Worm (Caenorhabditis elegans) whole organism, L4 larva: Measurements from ENCODE around the gene mpst-1.

Experiments
- F10B5.3 ChIP-seq: sonication (generic microtip); optimal IDR thresholded peaks from 2 replicates; lab custom pipeline; 2016; ENCODE audit warnings: mild to moderate bottlenecking, missing genetic modification characterization, missing compliant biosample characterization
- F37D6.2 ChIP-seq: sonication (generic microtip); optimal IDR thresholded peaks from 2 replicates; lab custom pipeline; 2016; ENCODE audit warnings: mild to moderate bottlenecking, missing genetic modification characterization, missing compliant biosample characterization
- T26A8.4 ChIP-seq: fragments of 200-800 bp; sonication (Bioruptor generic); IDR thresholded peaks from 2 replicates; pipeline ENCODE4 v1.3.6; 2022; ENCODE audit warnings: missing genetic modification characterization, missing compliant biosample characterization
- Y105C5A.15 ChIP-seq: fragments of 200-800 bp; sonication (Bioruptor generic); IDR thresholded peaks from 2 replicates; pipeline ENCODE4 v1.3.6; 2022; ENCODE audit warnings: missing genetic modification characterization, missing compliant biosample characterization
- Y5F2A.4 ChIP-seq: fragments of 200-800 bp; sonication (Bioruptor generic); optimal IDR thresholded peaks from 2 replicates; lab custom pipeline; 2018; ENCODE audit warnings: mild to moderate bottlenecking, missing genetic modification characterization, missing compliant biosample characterization
- Y75B8A.6 ChIP-seq: fragments of 200-800 bp; sonication (Bioruptor generic); IDR thresholded peaks from 2 replicates; pipeline ENCODE4 v1.3.6; 2022; ENCODE audit warnings: missing genetic modification reagents, missing genetic modification characterization, missing compliant biosample characterization
- ZK546.5 ChIP-seq, 2 experiments: sonication (generic microtip); optimal IDR thresholded peaks; 2 replicates each; lab custom pipeline; 2017; ENCODE audit warnings: missing biosample characterization in 2 of 2, missing genetic modification characterization in 2 of 2
- aha-1 ChIP-seq: fragments of 150-350 bp; peaks from one replicate; lab custom pipeline; 2014; ENCODE audit warnings: missing biosample characterization, missing genetic modification characterization
- arid-1 ChIP-seq: fragments of 200-800 bp; sonication (Bioruptor generic); conservative IDR thresholded peaks from 2 replicates; pipeline ENCODE4 v1.3.6; 2022; ENCODE audit warnings: missing genetic modification reagents, missing genetic modification characterization, missing compliant biosample characterization
- ceh-20 ChIP-seq: fragments of 200-800 bp; sonication (Bioruptor generic); IDR thresholded peaks from 2 replicates; pipeline ENCODE4 v1.3.6; 2022; ENCODE audit warnings: missing genetic modification reagents, missing genetic modification characterization, missing compliant biosample characterization
- ceh-28 ChIP-seq: fragments of 150-350 bp; optimal IDR thresholded peaks from 2 replicates; lab custom pipeline; 2014; ENCODE audit warnings: missing biosample characterization, missing genetic modification reagents, missing genetic modification characterization
- ceh-32 ChIP-seq: sonication (generic microtip); optimal IDR thresholded peaks from 2 replicates; lab custom pipeline; 2016; ENCODE audit warnings: mild to moderate bottlenecking, missing genetic modification characterization, missing compliant biosample characterization; ENCODE audit not compliant: poor library complexity
- ceh-82 ChIP-seq: sonication (generic microtip); optimal IDR thresholded peaks from 2 replicates; lab custom pipeline; 2017; ENCODE audit warnings: missing biosample characterization, missing genetic modification characterization
- ces-1 ChIP-seq: fragments of 150-350 bp; sonication (generic microtip); optimal IDR thresholded peaks from 4 replicates; lab custom pipeline; 2014; ENCODE audit warnings: missing biosample characterization, missing genetic modification reagents, missing genetic modification characterization
- ctbp-1 ChIP-seq: fragments of 200-800 bp; sonication (Bioruptor generic); IDR thresholded peaks from 2 replicates; pipeline ENCODE4 v1.3.6; 2022; ENCODE audit warnings: missing genetic modification reagents, missing genetic modification characterization, missing compliant biosample characterization
- daf-12 ChIP-seq: fragments of 150-350 bp; optimal IDR thresholded peaks from 2 replicates; lab custom pipeline; 2014; ENCODE audit warnings: missing biosample characterization, missing genetic modification reagents, missing genetic modification characterization
- dmd-6 ChIP-seq: fragments of 200-800 bp; sonication (Bioruptor generic); IDR thresholded peaks from 2 replicates; pipeline ENCODE4 v1.3.6; 2022; ENCODE audit warnings: missing genetic modification reagents, missing genetic modification characterization, missing compliant biosample characterization
- dpl-1 ChIP-seq: fragments of 150-350 bp; optimal IDR thresholded peaks from 2 replicates; lab custom pipeline; 2014; ENCODE audit warnings: missing biosample characterization, missing genetic modification reagents, missing genetic modification characterization
- duxl-1 ChIP-seq: sonication (generic microtip); optimal IDR thresholded peaks from 2 replicates; lab custom pipeline; 2016; ENCODE audit warnings: mild to moderate bottlenecking, missing genetic modification characterization, moderate library complexity, missing compliant biosample characterization; ENCODE audit not compliant: poor library complexity
- egl-43 ChIP-seq: fragments of 200-800 bp; sonication (Bioruptor generic); IDR thresholded peaks from 2 replicates; pipeline ENCODE4 v1.3.6; 2022; ENCODE audit warnings: missing genetic modification reagents, missing genetic modification characterization, missing compliant biosample characterization
- fkh-10 ChIP-seq: fragments of 150-350 bp; optimal IDR thresholded peaks from 2 replicates; lab custom pipeline; 2014; ENCODE audit warnings: missing biosample characterization, missing genetic modification reagents, missing genetic modification characterization
- gei-8 ChIP-seq: fragments of 200-800 bp; sonication (Bioruptor generic); optimal IDR thresholded peaks from 2 replicates; lab custom pipeline; 2018; ENCODE audit warnings: mild to moderate bottlenecking, missing genetic modification characterization, missing compliant biosample characterization
- hlh-11 ChIP-seq: fragments of 200-800 bp; sonication (Bioruptor generic); optimal IDR thresholded peaks from 2 replicates; lab custom pipeline; 2018; ENCODE audit warnings: mild to moderate bottlenecking, missing genetic modification characterization, missing compliant biosample characterization
- hmg-1.1 ChIP-seq: fragments of 200-800 bp; sonication (Bioruptor generic); IDR thresholded peaks from 2 replicates; pipeline ENCODE4 v1.3.6; 2022; ENCODE audit warnings: missing genetic modification reagents, missing genetic modification characterization, missing compliant biosample characterization
- lin-13 ChIP-seq: fragments of 150-350 bp; optimal IDR thresholded peaks from 2 replicates; lab custom pipeline; 2014; ENCODE audit warnings: missing biosample characterization, missing genetic modification reagents, missing genetic modification characterization
- lin-15B ChIP-seq: fragments of 150-350 bp; sonication (generic microtip); optimal IDR thresholded peaks from 3 replicates; lab custom pipeline; 2014; ENCODE audit warnings: missing biosample characterization, missing genetic modification characterization
- lin-29 ChIP-seq: fragments of 200-800 bp; sonication (Bioruptor generic); IDR thresholded peaks from 2 replicates; pipeline ENCODE4 v1.3.6; 2022; ENCODE audit warnings: missing genetic modification reagents, missing genetic modification characterization, missing compliant biosample characterization
- lin-38 ChIP-seq: fragments of 200-800 bp; sonication (Bioruptor generic); IDR thresholded peaks from 2 replicates; pipeline ENCODE4 v1.3.6; 2022; ENCODE audit warnings: missing genetic modification reagents, missing genetic modification characterization, missing compliant biosample characterization
- lir-3 ChIP-seq: sonication (generic microtip); optimal IDR thresholded peaks from 2 replicates; lab custom pipeline; 2016; ENCODE audit warnings: mild to moderate bottlenecking, missing genetic modification characterization, missing compliant biosample characterization
- lsy-2 ChIP-seq, 2 experiments: fragments of 150-350 bp in 1 of 2; sonication (generic microtip) in 1 of 2; optimal IDR thresholded peaks; 2 replicates each; lab custom pipeline; 2014 to 2017; ENCODE audit warnings: missing biosample characterization in 2 of 2, missing genetic modification characterization in 2 of 2
- madf-9 ChIP-seq: fragments of 200-800 bp; sonication (Bioruptor generic); conservative IDR thresholded peaks from 2 replicates; pipeline ENCODE4 v1.3.6; 2022; ENCODE audit warnings: missing genetic modification reagents, missing genetic modification characterization, missing compliant biosample characterization
- mdl-1 ChIP-seq, 2 experiments: fragments of 150-350 bp in 1 of 2; sonication (generic microtip) in 1 of 2; optimal IDR thresholded peaks; 2 replicates each; lab custom pipeline; 2014 to 2017; ENCODE audit warnings: missing biosample characterization in 2 of 2, missing genetic modification characterization in 2 of 2
- mep-1 ChIP-seq: fragments of 150-350 bp; sonication (generic microtip); optimal IDR thresholded peaks from 3 replicates; lab custom pipeline; 2014; ENCODE audit warnings: missing biosample characterization, missing genetic modification characterization
- mxl-2 ChIP-seq: fragments of 200-800 bp; sonication (Bioruptor generic); conservative IDR thresholded peaks from 2 replicates; pipeline ENCODE4 v1.3.6; 2022; ENCODE audit warnings: missing genetic modification reagents, missing genetic modification characterization, missing compliant biosample characterization
- mxl-3 ChIP-seq: fragments of 200-800 bp; sonication (Bioruptor generic); optimal IDR thresholded peaks from 2 replicates; lab custom pipeline; 2018; ENCODE audit warnings: mild to moderate bottlenecking, missing genetic modification characterization, missing compliant biosample characterization
- nhr-28 ChIP-seq: fragments of 150-350 bp; optimal IDR thresholded peaks from 2 replicates; lab custom pipeline; 2014; ENCODE audit warnings: missing biosample characterization, missing genetic modification characterization
- nhr-41 ChIP-seq: fragments of 200-800 bp; sonication (Bioruptor generic); IDR thresholded peaks from 2 replicates; pipeline ENCODE4 v1.3.6; 2022; ENCODE audit warnings: missing genetic modification reagents, missing genetic modification characterization, missing compliant biosample characterization
- nhr-42 ChIP-seq: fragments of 200-800 bp; sonication (Bioruptor generic); IDR thresholded peaks from 2 replicates; pipeline ENCODE4 v1.3.6; 2022; ENCODE audit warnings: missing genetic modification characterization, missing compliant biosample characterization
- nhr-6 ChIP-seq: fragments of 150-350 bp; optimal IDR thresholded peaks from 2 replicates; lab custom pipeline; 2014; ENCODE audit warnings: missing biosample characterization, missing genetic modification characterization
- php-3 ChIP-seq: fragments of 200-800 bp; sonication (Bioruptor generic); IDR thresholded peaks from 2 replicates; pipeline ENCODE4 v1.3.6; 2022; ENCODE audit warnings: missing genetic modification reagents, missing genetic modification characterization, missing compliant biosample characterization
- pqm-1 ChIP-seq: sonication (generic microtip); optimal IDR thresholded peaks from 2 replicates; lab custom pipeline; 2017; ENCODE audit warnings: missing biosample characterization, missing genetic modification characterization
- saeg-2 ChIP-seq: fragments of 200-800 bp; sonication (Bioruptor generic); IDR thresholded peaks from 2 replicates; pipeline ENCODE4 v1.3.6; 2022; ENCODE audit warnings: missing genetic modification reagents, missing genetic modification characterization, missing compliant biosample characterization
- skn-1 ChIP-seq: fragments of 150-350 bp; optimal IDR thresholded peaks from 2 replicates; lab custom pipeline; 2014; ENCODE audit warnings: missing biosample characterization, missing genetic modification characterization
- snpc-1.2 ChIP-seq: fragments of 200-800 bp; sonication (Bioruptor generic); IDR thresholded peaks from 2 replicates; pipeline ENCODE4 v1.3.6; 2022; ENCODE audit warnings: missing genetic modification reagents, missing genetic modification characterization, missing compliant biosample characterization
- tag-97 ChIP-seq: fragments of 200-800 bp; sonication (Bioruptor generic); IDR thresholded peaks from 2 replicates; pipeline ENCODE4 v1.3.6; 2022; ENCODE audit warnings: missing genetic modification characterization, missing compliant biosample characterization
- tra-1 ChIP-seq: fragments of 200-800 bp; sonication (Bioruptor generic); IDR thresholded peaks from 2 replicates; pipeline ENCODE4 v1.3.6; 2022; ENCODE audit warnings: missing genetic modification reagents, missing genetic modification characterization, missing compliant biosample characterization
- unc-39 ChIP-seq: sonication (generic microtip); optimal IDR thresholded peaks from 2 replicates; lab custom pipeline; 2017; ENCODE audit warnings: missing biosample characterization, missing genetic modification characterization
- zfp-2 ChIP-seq: sonication (generic microtip); optimal IDR thresholded peaks from 2 replicates; lab custom pipeline; 2016; ENCODE audit warnings: mild to moderate bottlenecking, missing genetic modification characterization, missing compliant biosample characterization
- zfp-3 ChIP-seq: fragments of 200-800 bp; sonication (Bioruptor generic); conservative IDR thresholded peaks from 2 replicates; pipeline ENCODE4 v1.3.6; 2022; ENCODE audit warnings: missing genetic modification reagents, missing genetic modification characterization, missing compliant biosample characterization
- zip-2 ChIP-seq: fragments of 150-350 bp; optimal IDR thresholded peaks from 2 replicates; lab custom pipeline; 2014; ENCODE audit warnings: missing biosample characterization, missing genetic modification characterization
- ztf-11 ChIP-seq: fragments of 150-350 bp; optimal IDR thresholded peaks from 2 replicates; lab custom pipeline; 2014; ENCODE audit warnings: missing biosample characterization, missing genetic modification characterization
- ztf-7 ChIP-seq: fragments of 150-350 bp; optimal IDR thresholded peaks from 2 replicates; lab custom pipeline; 2014; ENCODE audit warnings: missing biosample characterization, missing genetic modification characterization

Gene mpst-1

ce11 chrV:11817263-11817726 is 9.6 kb downstream of the mpst-1 start (continued):
- peak; percentile 4 for TF ChIP-seq hlh-11 (tag; lab: Kevin White, UChicago)
- no peak for TF ChIP-seq duxl-1 (tag; lab: Kevin White, UChicago)
- TF ChIP-seq lin-38 = peak; percentile 63
- TF ChIP-seq Y5F2A.4 (GFP tag; lab: Kevin White, UChicago) = no peak
- no peak for TF ChIP-seq gei-8 (GFP tag; lab: Kevin White, UChicago)
- TF ChIP-seq ceh-32 (tag; lab: Kevin White, UChicago) = no peak
- TF ChIP-seq ZK546.5 (tag; optimal IDR thresholded peaks at IDR 0.05; lab: Kevin White, UChicago) = no peak
- peak; percentile 58; the same call in 1 of the 2 replicates for TF ChIP-seq php-3
- no peak for TF ChIP-seq tra-1 (GFP tag; lab: Robert Waterston, UW)
- no peak for TF ChIP-seq egl-43 (GFP tag; lab: Robert Waterston, UW)
- TF ChIP-seq zip-2 (tag; lab: Kevin White, UChicago) = no peak
- TF ChIP-seq T26A8.4 (GFP tag; lab: Robert Waterston, UW) = peak; percentile 74
- no peak for TF ChIP-seq nhr-41 (GFP tag; lab: Robert Waterston, UW)
- no peak for TF ChIP-seq fkh-10 (GFP tag; lab: Kevin White, UChicago)
- TF ChIP-seq nhr-42 = 0 out of 2 replicates have a peak, but pooled peaks have one; percentile 72
- peak; percentile 48 for TF ChIP-seq mep-1 (tag; lab: Kevin White, UChicago)
- TF ChIP-seq nhr-6 = no peak
- TF ChIP-seq mxl-2 = no peak
- peak; percentile 7; the same call in 1 of the 2 replicates for TF ChIP-seq Y75B8A.6
- TF ChIP-seq dpl-1 (GFP tag; lab: Kevin White, UChicago) = no peak
- TF ChIP-seq skn-1 = no peak
- TF ChIP-seq Y105C5A.15 (GFP tag; lab: Robert Waterston, UW) = 0 out of 2 replicates have a peak, but pooled peaks have one; percentile 59
- peak in 1 of 2 experiments; percentile 24 for TF ChIP-seq lsy-2 (tag; optimal IDR thresholded peaks at IDR 0.05; lab: Kevin White, UChicago)
- TF ChIP-seq ces-1 (GFP tag; lab: Kevin White, UChicago) = no peak
- peak; percentile 24; the same call in 1 of the 2 replicates for TF ChIP-seq hmg-1.1 (GFP tag; lab: Robert Waterston, UW)
- TF ChIP-seq mxl-3 = no peak
- no peak for TF ChIP-seq ztf-11 (tag; lab: Kevin White, UChicago)
- no peak for TF ChIP-seq lin-15B (tag; lab: Kevin White, UChicago)
- TF ChIP-seq saeg-2 (GFP tag; lab: Robert Waterston, UW) = 0 out of 2 replicates have a peak, but pooled peaks have one; percentile 26
- TF ChIP-seq ceh-20 (GFP tag; lab: Robert Waterston, UW) = no peak
- TF ChIP-seq daf-12 (tag; lab: Kevin White, UChicago) = no peak
- no peak for TF ChIP-seq nhr-28 (tag; lab: Kevin White, UChicago)
- TF ChIP-seq F10B5.3 = no peak
- no peak for TF ChIP-seq snpc-1.2
- TF ChIP-seq zfp-2 (tag; lab: Kevin White, UChicago) = no peak
- no peak for TF ChIP-seq lin-13 (GFP tag; lab: Kevin White, UChicago)
- peak; percentile 67 for TF ChIP-seq arid-1 (GFP tag; lab: Robert Waterston, UW)
- no peak for TF ChIP-seq mdl-1 (tag; optimal IDR thresholded peaks at IDR 0.05; lab: Kevin White, UChicago)
- TF ChIP-seq aha-1 (tag; lab: Kevin White, UChicago) = no peak
- TF ChIP-seq ztf-7 = no peak
- no peak for TF ChIP-seq unc-39 (tag; lab: Kevin White, UChicago)
- TF ChIP-seq dmd-6 (GFP tag; lab: Robert Waterston, UW) = peak; percentile 25; the same call in 1 of the 2 replicates
- no peak for TF ChIP-seq F37D6.2 (tag; lab: Kevin White, UChicago)
- TF ChIP-seq pqm-1 (tag; lab: Kevin White, UChicago) = no peak
- TF ChIP-seq lir-3 (tag; lab: Kevin White, UChicago) = no peak
- no peak for TF ChIP-seq lin-29 (GFP tag; lab: Robert Waterston, UW)
- no peak for TF ChIP-seq ceh-82 (tag; lab: Kevin White, UChicago)
- TF ChIP-seq ceh-28 = no peak
- TF ChIP-seq zfp-3 (GFP tag; lab: Robert Waterston, UW) = peak; percentile 91
- no peak for TF ChIP-seq madf-9 (GFP tag; lab: Robert Waterston, UW)
- TF ChIP-seq tag-97 (GFP tag; lab: Robert Waterston, UW) = no peak
- TF ChIP-seq ctbp-1 (GFP tag; lab: Robert Waterston, UW) = no peak
